Worm (Caenorhabditis elegans): Measurements from ENCODE around the gene F36D3.4.

DNA sequence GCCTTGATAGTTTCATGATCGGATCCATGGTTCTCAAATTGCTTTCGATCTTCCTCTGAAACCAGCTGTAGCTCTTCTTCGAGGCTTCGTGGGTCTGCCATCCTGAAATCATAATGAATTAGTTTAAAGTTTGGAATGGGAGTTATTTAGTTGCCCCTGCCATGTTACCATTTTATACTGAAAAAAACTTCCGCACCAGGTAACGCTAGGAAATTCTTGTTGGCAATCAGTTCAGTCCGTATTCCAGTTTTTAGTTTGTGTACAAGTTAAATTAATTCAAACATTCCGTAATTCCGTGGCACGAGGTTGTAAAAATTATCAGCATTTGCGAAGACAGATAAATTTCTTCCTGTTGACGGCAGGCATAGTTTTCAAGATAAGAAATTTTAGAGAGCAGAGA is 30.0 kb downstream of the F36D3.4 start, which contains the start of gene Y32B12A.5:
- no peak for TF ChIP-seq dmd-4 (tag; optimal IDR thresholded peaks at IDR 0.05)
- no peak for TF ChIP-seq ama-1 (optimal IDR thresholded peaks at IDR 0.05)
- no peak for TF ChIP-seq lsy-2 (tag; optimal IDR thresholded peaks at IDR 0.05)
- TF ChIP-seq ztf-11 (tag; optimal IDR thresholded peaks at IDR 0.05), result no peak
- no peak for TF ChIP-seq elt-3 (tag; optimal IDR thresholded peaks at IDR 0.05)
- TF ChIP-seq nhr-10 (tag; optimal IDR thresholded peaks at IDR 0.05), result no peak
- no peak for TF ChIP-seq lin-11 (tag; optimal IDR thresholded peaks at IDR 0.05)
- no peak for TF ChIP-seq lin-39 (tag; optimal IDR thresholded peaks at IDR 0.05)
- TF ChIP-seq ceh-82 (tag; optimal IDR thresholded peaks at IDR 0.05), result no peak
- no peak for TF ChIP-seq R02D3.7 (tag; optimal IDR thresholded peaks at IDR 0.05)
- no peak for TF ChIP-seq nhr-23 (tag; optimal IDR thresholded peaks at IDR 0.05)
- no peak for TF ChIP-seq ceh-16 (tag; optimal IDR thresholded peaks at IDR 0.05)
- no peak for TF ChIP-seq nhr-6 (tag; optimal IDR thresholded peaks at IDR 0.05)
- TF ChIP-seq nhr-21 (tag; optimal IDR thresholded peaks at IDR 0.05), result no peak
